Fruit fly (Drosophila melanogaster) ovary, adult (tissue): ENCODE results near the gene obst-F.
A peak's percentile ranks its signal among the peaks of the same experiment; 100 is the strongest.

Experiments
- CG17801 ChIP-seq: fragments of 200-800 bp; optimal IDR thresholded peaks from 2 replicates; lab custom pipeline; 2019; ENCODE audit warnings: missing biosample characterization, mild to moderate bottlenecking, missing genetic modification characterization, moderate library complexity; ENCODE audit not compliant: partially characterized antibody

obst-F gene

dm6 chr3L:20201538-20201937 lies at the start of gene obst-F:
Gene obst-F, minus strand, starts transcription at chr3L:20201638.
- TF ChIP-seq CG17801 (GFP tag; lab: Kevin White, UChicago), result no peak

- peak; percentile 31 for TF ChIP-seq CG17801 (GFP tag; lab: Kevin White, UChicago)
Measured at dm6 chr3L:20247513-20248173, 46.2 kb upstream of the obst-F start, which contains the start of gene rdgC. Gene rdgC, plus strand, starts transcription at chr3L:20248080.

- TF ChIP-seq CG17801 (GFP tag; lab: Kevin White, UChicago), result peak; percentile 43
Measured at dm6 chr3L:20241987-20242982, 40.8 kb upstream of the obst-F start.

- no peak for TF ChIP-seq CG17801 (GFP tag; lab: Kevin White, UChicago)
Measured at dm6 chr3L:20241163-20241970, 39.9 kb upstream of the obst-F start, which contains the start of the genes CG6951 and CG17233. Gene CG6951, plus strand, starts transcription at chr3L:20241267. Gene CG17233, minus strand, starts transcription at chr3L:20241903.

dm6 chr3L:20240753-20241152 lies 39.3 kb upstream of the obst-F start, which contains the start of gene Clc:
Gene Clc, plus strand, starts transcription at chr3L:20241053.
- TF ChIP-seq CG17801 (GFP tag; lab: Kevin White, UChicago), result no peak

- no peak for TF ChIP-seq CG17801 (GFP tag; lab: Kevin White, UChicago)
Measured at dm6 chr3L:20237167-20237566, 35.7 kb upstream of the obst-F start.

- no peak for TF ChIP-seq CG17801 (GFP tag; lab: Kevin White, UChicago)
Measured at dm6 chr3L:20231369-20231768, 29.9 kb upstream of the obst-F start, which contains the start of gene CG13813. Gene CG13813, plus strand, starts transcription at chr3L:20231669.

dm6 chr3L:20230178-20230775 lies 28.8 kb upstream of the obst-F start:
- no peak for TF ChIP-seq CG17801 (GFP tag; lab: Kevin White, UChicago)

dm6 chr3L:20226153-20226552 lies 24.7 kb upstream of the obst-F start:
- peak; percentile 35 for TF ChIP-seq CG17801 (GFP tag; lab: Kevin White, UChicago)

- no peak for TF ChIP-seq CG17801 (GFP tag; lab: Kevin White, UChicago)
Measured at dm6 chr3L:20223398-20223951, 22.0 kb upstream of the obst-F start, which contains the start of gene CG17147. Gene CG17147, plus strand, starts transcription at chr3L:20223932.

dm6 chr3L:20222617-20223016 lies 21.2 kb upstream of the obst-F start:
- TF ChIP-seq CG17801 (GFP tag; lab: Kevin White, UChicago), result no peak

dm6 chr3L:20221412-20221864 lies 20.0 kb upstream of the obst-F start, which contains the start of gene CG17145:
Gene CG17145, plus strand, starts transcription at chr3L:20221814.
- no peak for TF ChIP-seq CG17801 (GFP tag; lab: Kevin White, UChicago)

- no peak for TF ChIP-seq CG17801 (GFP tag; lab: Kevin White, UChicago)
Measured at dm6 chr3L:20220918-20221317, 19.5 kb upstream of the obst-F start.
